Worm (Caenorhabditis elegans): Measurements from ENCODE around the gene dct-15.

Gene dct-15

ce11 chrIV:9766250-9766649, 44.3 kb downstream of the dct-15 start, which contains the start of gene ssp-36:
ssp-36 (minus strand) TSS chrIV:9766350.
- TF ChIP-seq lin-39 (tag; optimal IDR thresholded peaks at IDR 0.05) (no peak), peb-1 (tag; optimal IDR thresholded peaks at IDR 0.05) (no peak), aly-2 (tag; optimal IDR thresholded peaks at IDR 0.05) (no peak), nhr-237 (tag; optimal IDR thresholded peaks at IDR 0.05) (no peak), ZK546.5 (tag; optimal IDR thresholded peaks at IDR 0.05) (no peak), nhr-12 (tag; optimal IDR thresholded peaks at IDR 0.05) (no peak), elt-3 (tag; optimal IDR thresholded peaks at IDR 0.05) (no peak), lsy-2 (tag; optimal IDR thresholded peaks at IDR 0.05) (no peak), mab-5 (tag; optimal IDR thresholded peaks at IDR 0.05) (no peak), C34F6.9 (tag; optimal IDR thresholded peaks at IDR 0.05) (no peak), sma-3 (GFP tag; optimal IDR thresholded peaks at IDR 0.05) (no peak), ztf-1 (GFP tag; conservative IDR thresholded peaks at IDR 0.05) (no peak), unc-55 (GFP tag; optimal IDR thresholded peaks at IDR 0.05) (no peak), ceh-82 (tag; optimal IDR thresholded peaks at IDR 0.05) (no peak), skn-1 (tag; optimal IDR thresholded peaks at IDR 0.05) (no peak), unc-39 (tag; optimal IDR thresholded peaks at IDR 0.05) (no peak), snpc-4 (tag; optimal IDR thresholded peaks at IDR 0.05) (no peak), elt-1 (tag; optimal IDR thresholded peaks at IDR 0.05) (no peak), ceh-16 (tag; optimal IDR thresholded peaks at IDR 0.05) (no peak)

ce11 chrIV:9762667-9763173, 47.8 kb downstream of the dct-15 start:
- TF ChIP-seq egl-27 (tag; optimal IDR thresholded peaks at IDR 0.05) (peak; percentile 1), fos-1 (tag; optimal IDR thresholded peaks at IDR 0.05) (peak; percentile 85), snpc-4 (tag; optimal IDR thresholded peaks at IDR 0.05) (no peak)

- peak; percentile 3 for TF ChIP-seq nhr-129 (tag; optimal IDR thresholded peaks at IDR 0.05)
- TF ChIP-seq crh-2 (tag; optimal IDR thresholded peaks at IDR 0.05): peak; percentile 19
- peak; percentile 2 for TF ChIP-seq F13H6.1 (tag; optimal IDR thresholded peaks at IDR 0.05)
- no peak for TF ChIP-seq mab-5 (tag; optimal IDR thresholded peaks at IDR 0.05)
- TF ChIP-seq elt-3 (tag; optimal IDR thresholded peaks at IDR 0.05): no peak
Measured at ce11 chrIV:9761751-9762150, 48.8 kb downstream of the dct-15 start.

- TF ChIP-seq ceh-82 (tag; optimal IDR thresholded peaks at IDR 0.05): no peak
- no peak for TF ChIP-seq nhr-25 (tag; optimal IDR thresholded peaks at IDR 0.05)
- TF ChIP-seq elt-1 (tag; optimal IDR thresholded peaks at IDR 0.05): no peak
- no peak for TF ChIP-seq lin-39 (tag; optimal IDR thresholded peaks at IDR 0.05)
- no peak for TF ChIP-seq blmp-1 (tag; optimal IDR thresholded peaks at IDR 0.05; ENCODE audit: insufficient read depth)
- no peak for TF ChIP-seq gmeb-1 (tag; optimal IDR thresholded peaks at IDR 0.05)
- no peak for TF ChIP-seq fos-1 (tag; optimal IDR thresholded peaks at IDR 0.05)
- TF ChIP-seq nhr-129 (tag; optimal IDR thresholded peaks at IDR 0.05): no peak
- TF ChIP-seq nhr-77 (tag; optimal IDR thresholded peaks at IDR 0.05): no peak
- no peak for TF ChIP-seq mbf-1 (tag; optimal IDR thresholded peaks at IDR 0.05)
- no peak for TF ChIP-seq F13H6.1 (tag; optimal IDR thresholded peaks at IDR 0.05)
- no peak for TF ChIP-seq egl-27 (tag; optimal IDR thresholded peaks at IDR 0.05)
- TF ChIP-seq lin-11 (tag; optimal IDR thresholded peaks at IDR 0.05): no peak
- no peak for TF ChIP-seq nhr-6 (tag; optimal IDR thresholded peaks at IDR 0.05)
- no peak for TF ChIP-seq ztf-4 (tag; optimal IDR thresholded peaks at IDR 0.05)
- no peak for TF ChIP-seq ZK546.5 (tag; optimal IDR thresholded peaks at IDR 0.05)
Measured at ce11 chrIV:9757425-9757740, 53.1 kb downstream of the dct-15 start, which contains the start of gene nhr-97. nhr-97 (plus strand) TSS chrIV:9757641.

ce11 chrIV:9756647-9757424, 53.7 kb downstream of the dct-15 start:
- TF ChIP-seq sem-4 (tag; optimal IDR thresholded peaks at IDR 0.05): no peak
- TF ChIP-seq zag-1 (tag; optimal IDR thresholded peaks at IDR 0.05): no peak
- TF ChIP-seq sma-3 (GFP tag; optimal IDR thresholded peaks at IDR 0.05): peak; percentile 60
- no peak for TF ChIP-seq lin-11 (tag; optimal IDR thresholded peaks at IDR 0.05)
- TF ChIP-seq R02D3.7 (tag; optimal IDR thresholded peaks at IDR 0.05): no peak
- no peak for TF ChIP-seq Y55F3AM.14 (GFP tag; optimal IDR thresholded peaks at IDR 0.05)
- no peak for TF ChIP-seq peb-1 (tag; optimal IDR thresholded peaks at IDR 0.05)
- no peak for TF ChIP-seq unc-62 (GFP tag; optimal IDR thresholded peaks at IDR 0.05)
- TF ChIP-seq fos-1 (tag; optimal IDR thresholded peaks at IDR 0.05): peak; percentile 73
- no peak for TF ChIP-seq elt-3 (tag; optimal IDR thresholded peaks at IDR 0.05)
- TF ChIP-seq nhr-23 (tag; optimal IDR thresholded peaks at IDR 0.05): no peak
- TF ChIP-seq mab-5 (tag; optimal IDR thresholded peaks at IDR 0.05): no peak
- no peak for TF ChIP-seq nhr-12 (tag; optimal IDR thresholded peaks at IDR 0.05)
- no peak for TF ChIP-seq snpc-4 (tag; optimal IDR thresholded peaks at IDR 0.05)
- peak; percentile 27 for TF ChIP-seq F13H6.1 (tag; optimal IDR thresholded peaks at IDR 0.05)
- TF ChIP-seq crh-2 (tag; optimal IDR thresholded peaks at IDR 0.05): peak; percentile 62
- no peak for TF ChIP-seq ama-1 (optimal IDR thresholded peaks at IDR 0.05)
- TF ChIP-seq mdl-1 (tag; optimal IDR thresholded peaks at IDR 0.05): no peak
- TF ChIP-seq alr-1 (tag; optimal IDR thresholded peaks at IDR 0.05): no peak
- no peak for TF ChIP-seq ztf-1 (GFP tag; conservative IDR thresholded peaks at IDR 0.05)
- TF ChIP-seq elt-1 (tag; optimal IDR thresholded peaks at IDR 0.05): no peak
- no peak for TF ChIP-seq nhr-237 (tag; optimal IDR thresholded peaks at IDR 0.05)
- TF ChIP-seq nhr-25 (tag; optimal IDR thresholded peaks at IDR 0.05): peak; percentile 69
- TF ChIP-seq nhr-11 (tag; optimal IDR thresholded peaks at IDR 0.05): no peak
- no peak for TF ChIP-seq C34F6.9 (tag; optimal IDR thresholded peaks at IDR 0.05)
- TF ChIP-seq nhr-77 (tag; optimal IDR thresholded peaks at IDR 0.05): no peak
- TF ChIP-seq mbf-1 (tag; optimal IDR thresholded peaks at IDR 0.05): no peak
- no peak for TF ChIP-seq egl-27 (tag; optimal IDR thresholded peaks at IDR 0.05)
- peak; percentile 1 for TF ChIP-seq nhr-129 (tag; optimal IDR thresholded peaks at IDR 0.05)

Data from whole organism, L2 larva.